Fruit fly (Drosophila melanogaster) whole organism, pupa: Measurements from ENCODE around the gene CG5614.

Experiments used
- CG10348 ChIP-seq: fragments of 200-800 bp; sonication (Bioruptor generic); IDR thresholded peaks from 2 replicates; pipeline ENCODE4 v1.3.6; 2022; ENCODE audit warnings: missing biosample characterization, missing genetic modification characterization
- CG12605 ChIP-seq: fragments of 200-800 bp; sonication (Bioruptor generic); IDR thresholded peaks from 2 replicates; pipeline ENCODE4 v1.3.6; 2022; ENCODE audit warnings: missing biosample characterization, missing genetic modification characterization
- CG13204 ChIP-seq: fragments of 200-800 bp; sonication (Bioruptor generic); optimal IDR thresholded peaks from 2 replicates; lab custom pipeline; 2018; ENCODE audit warnings: missing biosample characterization, mild to moderate bottlenecking, missing genetic modification characterization, moderate library complexity
- CG14655 ChIP-seq: fragments of 200-800 bp; sonication (Bioruptor generic); optimal IDR thresholded peaks from 3 replicates; lab custom pipeline; 2017; ENCODE audit warnings: mild to moderate bottlenecking, missing biosample characterization, missing genetic modification reagents, missing genetic modification characterization
- CG15710 ChIP-seq: fragments of 200-800 bp; sonication (Bioruptor generic); optimal IDR thresholded peaks from 2 replicates; lab custom pipeline; 2018; ENCODE audit warnings: missing biosample characterization, mild to moderate bottlenecking, missing genetic modification characterization, moderate library complexity
- CG17806 ChIP-seq: fragments of 200-800 bp; sonication (Bioruptor generic); optimal IDR thresholded peaks from 2 replicates; lab custom pipeline; 2018; ENCODE audit warnings: missing biosample characterization, mild to moderate bottlenecking, missing genetic modification characterization, moderate library complexity
- CG32121 ChIP-seq: fragments of 200-800 bp; sonication (Bioruptor generic); IDR thresholded peaks from 2 replicates; pipeline ENCODE4 v1.3.6; 2022; ENCODE audit warnings: missing biosample characterization, missing genetic modification characterization
- CG34367 ChIP-seq: fragments of 200-800 bp; sonication (Bioruptor generic); optimal IDR thresholded peaks from 2 replicates; lab custom pipeline; 2018; ENCODE audit warnings: missing biosample characterization, mild to moderate bottlenecking, missing genetic modification characterization
- CG4496 ChIP-seq: fragments of 200-800 bp; sonication (Bioruptor generic); IDR thresholded peaks from 3 replicates; pipeline ENCODE4 v1.3.6; 2022; ENCODE audit warnings: missing biosample characterization, missing genetic modification characterization
- CG8159 ChIP-seq: fragments of 200-800 bp; sonication (Bioruptor generic); optimal IDR thresholded peaks from 3 replicates; lab custom pipeline; 2018; ENCODE audit warnings: missing biosample characterization, mild to moderate bottlenecking, missing genetic modification characterization, moderate library complexity
- CG8301 ChIP-seq: fragments of 200-800 bp; sonication (Bioruptor generic); optimal IDR thresholded peaks from 2 replicates; lab custom pipeline; 2018; ENCODE audit warnings: missing biosample characterization, mild to moderate bottlenecking, missing genetic modification characterization
- CG9948 ChIP-seq: fragments of 200-800 bp; sonication (Bioruptor generic); optimal IDR thresholded peaks from 2 replicates; lab custom pipeline; 2018; ENCODE audit warnings: missing biosample characterization, mild to moderate bottlenecking, missing genetic modification characterization, moderate library complexity
- D1 ChIP-seq: fragments of 200-800 bp; sonication (Bioruptor generic); optimal IDR thresholded peaks from 2 replicates; lab custom pipeline; 2018; ENCODE audit warnings: missing biosample characterization, mild to moderate bottlenecking, missing genetic modification characterization, moderate library complexity
- EcR ChIP-seq: fragments of 200-800 bp; sonication (Bioruptor generic); optimal IDR thresholded peaks from 3 replicates; lab custom pipeline; 2019; ENCODE audit warnings: missing biosample characterization, missing genetic modification characterization, mild to moderate bottlenecking, moderate library complexity, missing genetic modification reagents
- Ets98B ChIP-seq: fragments of 200-800 bp; sonication (Bioruptor generic); IDR thresholded peaks from 2 replicates; pipeline ENCODE4 v1.3.6; 2022; ENCODE audit warnings: missing biosample characterization, missing genetic modification characterization
- Pif1A ChIP-seq: fragments of 200-800 bp; sonication (Bioruptor generic); optimal IDR thresholded peaks from 3 replicates; lab custom pipeline; 2016; ENCODE audit warnings: missing biosample characterization, missing genetic modification characterization
- Pif1B ChIP-seq: fragments of 200-800 bp; sonication (Bioruptor generic); optimal IDR thresholded peaks from 3 replicates; lab custom pipeline; 2016; ENCODE audit warnings: missing biosample characterization, missing genetic modification characterization
- Snoo ChIP-seq: fragments of 200-800 bp; sonication (Bioruptor generic); optimal IDR thresholded peaks from 3 replicates; lab custom pipeline; 2017; ENCODE audit warnings: missing biosample characterization, mild to moderate bottlenecking, missing genetic modification characterization, inconsistent platforms
- fd96Ca ChIP-seq: fragments of 200-800 bp; sonication (Bioruptor generic); IDR thresholded peaks from 3 replicates; pipeline ENCODE4 v1.3.6; 2022; ENCODE audit warnings: missing biosample characterization, missing genetic modification characterization
- gl ChIP-seq: fragments of 200-800 bp; sonication (Bioruptor generic); optimal IDR thresholded peaks from 2 replicates; lab custom pipeline; 2018; ENCODE audit warnings: missing biosample characterization, mild to moderate bottlenecking, missing genetic modification characterization
- rn ChIP-seq: fragments of 200-800 bp; sonication (Bioruptor generic); IDR thresholded peaks from 2 replicates; pipeline ENCODE4 v1.3.6; 2022; ENCODE audit warnings: missing biosample characterization, missing genetic modification characterization

CG5614 gene

DNA sequence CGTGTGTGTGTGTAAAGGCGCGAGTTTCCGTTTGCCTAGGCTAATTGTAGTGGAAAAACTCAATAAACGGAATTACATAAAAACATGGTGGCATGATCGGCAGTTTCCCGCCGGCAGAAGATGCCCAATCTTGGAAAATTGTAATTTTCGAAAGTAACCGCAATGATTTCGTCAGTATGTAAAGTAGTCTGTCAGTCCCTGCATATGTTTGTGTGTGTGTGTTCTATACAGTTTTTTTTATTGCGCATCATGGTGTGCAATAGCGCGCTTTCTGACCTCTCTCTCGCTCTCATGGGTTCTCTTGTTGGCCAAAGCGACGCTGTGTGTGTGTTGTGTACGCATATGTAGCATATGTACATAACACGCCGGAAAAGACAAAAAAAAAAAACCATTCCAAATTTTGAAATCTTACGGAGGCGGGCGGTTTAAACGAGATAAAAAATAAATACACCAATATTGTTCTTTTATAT, 14.7 kb downstream of the CG5614 start:
- TF ChIP-seq EcR (GFP tag; lab: Kevin White, UChicago) (no peak), CG8301 (tag; lab: Kevin White, UChicago) (peak; percentile 32), gl (tag; lab: Kevin White, UChicago) (peak; percentile 23), CG4496 (GFP tag; lab: Robert Waterston, UW) (peak; percentile 70; the same call in 2 of the 3 replicates), CG34367 (tag; lab: Kevin White, UChicago) (peak; percentile 32), Pif1A (no peak), CG13204 (peak; percentile 17), Pif1B (GFP tag; lab: Kevin White, UChicago) (peak; percentile 42), CG12605 (no peak), rn (GFP tag; lab: Robert Waterston, UW) (no peak), CG15710 (tag; lab: Kevin White, UChicago) (peak; percentile 21), fd96Ca (peak; percentile 45; the same call in 1 of the 3 replicates), Ets98B (GFP tag; lab: Robert Waterston, UW) (peak; percentile 28; the same call in 1 of the 2 replicates)

- TF ChIP-seq CG8159 (tag; lab: Kevin White, UChicago) (no peak), CG32121 (GFP tag; lab: Robert Waterston, UW) (no peak)
- TF ChIP-seq, all 21 proteins: peak for 0
Measured at dm6 chr3R:15802006-15802405, 22.4 kb downstream of the CG5614 start, which contains the start of gene CG9593. Gene CG9593 (plus strand): TSS chr3R:15802275.

DNA sequence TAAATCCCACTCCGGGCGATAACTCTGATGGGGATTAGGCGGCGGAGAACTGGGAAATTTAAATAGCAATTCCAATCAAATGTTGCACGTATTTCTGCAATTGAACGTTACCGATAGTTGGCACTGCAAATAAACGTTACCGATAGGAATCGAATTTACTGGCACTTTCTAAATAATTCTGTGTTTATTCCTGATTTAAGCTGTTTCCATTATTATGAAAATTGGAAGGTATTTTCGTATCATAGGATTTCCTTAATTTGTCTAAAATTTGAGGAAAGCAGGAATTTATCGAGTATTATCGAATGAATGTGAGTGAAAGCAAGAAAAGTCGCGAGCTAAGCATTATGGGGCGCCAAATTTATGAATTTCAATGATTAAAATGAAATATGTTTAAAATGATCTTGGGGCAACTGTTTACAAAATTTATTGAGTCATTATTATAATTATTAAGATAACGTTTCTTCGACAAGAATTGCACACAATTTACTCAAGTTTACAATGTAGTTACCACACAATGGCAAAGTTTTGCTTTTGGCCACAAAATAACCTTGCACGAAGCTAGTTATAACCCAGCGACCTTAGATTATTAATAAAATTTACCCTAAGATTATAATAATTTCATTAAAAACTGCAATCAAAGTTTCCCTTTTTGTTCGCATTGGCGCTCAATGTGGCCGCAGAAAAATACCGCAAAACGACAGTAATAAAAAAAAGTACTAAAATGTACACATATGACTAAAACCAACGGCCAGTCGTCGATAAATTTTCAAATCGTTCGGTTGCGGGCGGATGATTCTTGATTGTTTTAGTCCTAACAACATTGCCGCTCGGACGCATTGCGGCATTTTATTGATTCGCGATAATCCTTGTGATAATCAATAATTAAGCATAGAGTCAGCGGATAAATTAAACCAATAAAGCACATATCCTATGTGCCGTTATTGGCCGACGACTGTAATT, 24.2 kb downstream of the CG5614 start, which contains the start of gene alpha-Man-IIb:
alpha-Man-IIb (plus strand) TSS at position 747 of the 960 bp plus-strand sequence.
- TF ChIP-seq CG8159 (tag; lab: Kevin White, UChicago) (no peak), gl (tag; lab: Kevin White, UChicago) (no peak), CG13204 (no peak), CG32121 (GFP tag; lab: Robert Waterston, UW) (no peak), D1 (no peak), CG34367 (tag; lab: Kevin White, UChicago) (no peak), CG4496 (GFP tag; lab: Robert Waterston, UW) (0 out of 3 replicates have a peak, but pooled peaks have one; percentile 40), CG15710 (tag; lab: Kevin White, UChicago) (no peak), Pif1A (no peak), Ets98B (GFP tag; lab: Robert Waterston, UW) (peak; percentile 19; the same call in 1 of the 2 replicates), CG8301 (tag; lab: Kevin White, UChicago) (no peak)

dm6 chr3R:15804678-15805077, 25.1 kb downstream of the CG5614 start:
- no peak for TF ChIP-seq rn (GFP tag; lab: Robert Waterston, UW)
- TF ChIP-seq gl (tag; lab: Kevin White, UChicago): no peak
- no peak for TF ChIP-seq Ets98B (GFP tag; lab: Robert Waterston, UW)
- no peak for TF ChIP-seq CG8159 (tag; lab: Kevin White, UChicago)
- TF ChIP-seq CG14655 (GFP tag; lab: Kevin White, UChicago): no peak
- no peak for TF ChIP-seq CG12605
- TF ChIP-seq fd96Ca: no peak
- TF ChIP-seq CG32121 (GFP tag; lab: Robert Waterston, UW): no peak
- no peak for TF ChIP-seq Pif1B (GFP tag; lab: Kevin White, UChicago)
- no peak for TF ChIP-seq Pif1A
- no peak for TF ChIP-seq D1
- no peak for TF ChIP-seq EcR (GFP tag; lab: Kevin White, UChicago)
- TF ChIP-seq CG9948: no peak
- TF ChIP-seq, all 21 proteins: peak for 0

DNA sequence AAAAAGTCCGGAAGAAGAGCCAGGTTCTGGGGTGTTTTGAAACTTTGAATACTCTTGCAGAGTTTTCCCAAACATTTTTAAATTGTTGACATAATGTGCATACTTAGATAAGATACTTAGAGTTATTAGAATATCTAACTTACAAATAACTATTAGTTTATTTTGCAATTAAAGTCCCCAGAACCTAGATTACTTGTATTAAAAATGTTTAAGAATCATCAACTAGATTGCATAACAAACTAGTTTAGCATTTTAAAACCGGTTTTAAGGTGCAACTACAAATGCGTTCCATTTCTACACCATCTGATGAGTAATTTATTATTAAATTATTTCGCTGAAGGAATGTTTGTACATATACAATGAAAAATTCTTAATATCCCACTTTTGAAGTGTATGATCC, 26.7 kb downstream of the CG5614 start:
- TF ChIP-seq Pif1B (GFP tag; lab: Kevin White, UChicago) (no peak), CG17806 (tag; lab: Kevin White, UChicago) (no peak), rn (GFP tag; lab: Robert Waterston, UW) (no peak), CG8301 (tag; lab: Kevin White, UChicago) (peak; percentile 52), EcR (GFP tag; lab: Kevin White, UChicago) (no peak), CG8159 (tag; lab: Kevin White, UChicago) (peak; percentile 10), Ets98B (GFP tag; lab: Robert Waterston, UW) (no peak), CG9948 (no peak), CG15710 (tag; lab: Kevin White, UChicago) (no peak), CG12605 (no peak), CG4496 (GFP tag; lab: Robert Waterston, UW) (no peak), CG14655 (GFP tag; lab: Kevin White, UChicago) (no peak), CG13204 (no peak), D1 (no peak), CG32121 (GFP tag; lab: Robert Waterston, UW) (no peak), Pif1A (no peak), gl (tag; lab: Kevin White, UChicago) (no peak), Snoo (peak; percentile 0), fd96Ca (no peak), CG10348 (GFP tag; lab: Robert Waterston, UW) (no peak), CG34367 (tag; lab: Kevin White, UChicago) (no peak)

dm6 chr3R:15807306-15807705, 27.7 kb downstream of the CG5614 start:
- TF ChIP-seq Snoo: peak; percentile 15
- no peak for TF ChIP-seq CG34367 (tag; lab: Kevin White, UChicago)
- TF ChIP-seq, all 21 proteins: peak for 1
